Fruit fly (Drosophila melanogaster) whole organism, embryonic: ENCODE data around the gene BthD.

ENCODE experiments used
- Atf-2 ChIP-seq: fragments of 200-800 bp; sonication (Bioruptor generic); optimal IDR thresholded peaks from 2 replicates; lab custom pipeline; 2016; ENCODE audit warnings: missing biosample characterization, missing genetic modification characterization
- Blimp-1 ChIP-seq: fragments of 200-800 bp; sonication (Bioruptor generic); optimal IDR thresholded peaks from 3 replicates; lab custom pipeline; 2018; ENCODE audit warnings: missing biosample characterization, missing genetic modification characterization, mild to moderate bottlenecking, moderate library complexity, missing genetic modification reagents
- CG10462 ChIP-seq: fragments of 200-800 bp; sonication (Bioruptor generic); optimal IDR thresholded peaks from 2 replicates; lab custom pipeline; 2016; ENCODE audit warnings: missing biosample characterization, missing genetic modification characterization
- CG10654 ChIP-seq: fragments of 200-800 bp; sonication (Bioruptor generic); optimal IDR thresholded peaks from 2 replicates; lab custom pipeline; 2016; ENCODE audit warnings: missing biosample characterization, missing genetic modification characterization
- CG12071 ChIP-seq: fragments of 200-800 bp; sonication (Bioruptor generic); optimal IDR thresholded peaks from 3 replicates; lab custom pipeline; 2018; ENCODE audit warnings: missing biosample characterization, mild to moderate bottlenecking, missing genetic modification characterization
- CG12299 ChIP-seq: fragments of 200-800 bp; sonication (Bioruptor generic); optimal IDR thresholded peaks from 2 replicates; lab custom pipeline; 2018; ENCODE audit warnings: missing biosample characterization, mild to moderate bottlenecking, missing genetic modification characterization
- CG13287 ChIP-seq: fragments of 200-800 bp; sonication (Bioruptor generic); IDR thresholded peaks from 2 replicates; pipeline ENCODE4 v1.3.6; 2022; ENCODE audit warnings: missing biosample characterization, missing genetic modification characterization; ENCODE audit not compliant: partially characterized antibody
- CG16779 ChIP-seq: fragments of 200-800 bp; sonication (Bioruptor generic); IDR thresholded peaks from 2 replicates; pipeline ENCODE4 v1.3.6; 2022; ENCODE audit warnings: missing biosample characterization, missing genetic modification characterization
- CG17829 ChIP-seq: fragments of 200-800 bp; optimal IDR thresholded peaks from 2 replicates; lab custom pipeline; 2019; ENCODE audit warnings: missing biosample characterization, mild to moderate bottlenecking, missing genetic modification characterization, moderate library complexity
- CG2875 ChIP-seq: fragments of 200-800 bp; sonication (Bioruptor generic); optimal IDR thresholded peaks from 2 replicates; lab custom pipeline; 2017; ENCODE audit warnings: missing biosample characterization, mild to moderate bottlenecking, missing genetic modification characterization, missing genetic modification reagents
- CG3281 ChIP-seq: fragments of 200-800 bp; sonication (Bioruptor generic); optimal IDR thresholded peaks from 3 replicates; lab custom pipeline; 2017; ENCODE audit warnings: missing biosample characterization, mild to moderate bottlenecking, missing genetic modification characterization
- CG34422 ChIP-seq: fragments of 200-800 bp; sonication (Bioruptor generic); IDR thresholded peaks from 3 replicates; pipeline ENCODE4 v1.3.6; 2022; ENCODE audit warnings: missing biosample characterization, missing genetic modification characterization
- CG4360 ChIP-seq: fragments of 200-800 bp; sonication (Bioruptor generic); IDR thresholded peaks from 2 replicates; pipeline ENCODE4 v1.3.6; 2022; ENCODE audit warnings: missing biosample characterization, missing genetic modification characterization
- CG4617 ChIP-seq: fragments of 200-800 bp; sonication (Bioruptor generic); optimal IDR thresholded peaks from 3 replicates; lab custom pipeline; 2016; ENCODE audit warnings: missing biosample characterization, missing genetic modification characterization, borderline replicate concordance
- CG7372 ChIP-seq: fragments of 200-800 bp; sonication (Bioruptor generic); IDR thresholded peaks from 2 replicates; pipeline ENCODE4 v1.3.6; 2022; ENCODE audit warnings: missing biosample characterization, missing genetic modification characterization
- CG7745 ChIP-seq: fragments of 200-800 bp; sonication (Bioruptor generic); optimal IDR thresholded peaks from 2 replicates; lab custom pipeline; 2018; ENCODE audit warnings: missing biosample characterization, mild to moderate bottlenecking, missing genetic modification characterization, moderate library complexity
- CG8388 ChIP-seq: fragments of 200-800 bp; sonication (Bioruptor generic); optimal IDR thresholded peaks from 2 replicates; lab custom pipeline; 2019; ENCODE audit warnings: missing biosample characterization, mild to moderate bottlenecking, missing genetic modification characterization, moderate library complexity
- CG8478 ChIP-seq: fragments of >200 bp; optimal IDR thresholded peaks from 2 replicates; lab custom pipeline; 2018
- CG9215 ChIP-seq: fragments of 200-800 bp; sonication (Bioruptor generic); IDR thresholded peaks from 2 replicates; pipeline ENCODE4 v1.3.6; 2022; ENCODE audit warnings: missing biosample characterization, missing genetic modification characterization
- CG9727 ChIP-seq: fragments of 200-800 bp; sonication (Bioruptor generic); optimal IDR thresholded peaks from 3 replicates; lab custom pipeline; 2017; ENCODE audit warnings: missing biosample characterization, mild to moderate bottlenecking, missing genetic modification characterization
- Dbx ChIP-seq: fragments of 200-800 bp; sonication (Bioruptor generic); IDR thresholded peaks from 3 replicates; pipeline ENCODE4 v1.3.6; 2022; ENCODE audit warnings: missing biosample characterization, missing genetic modification characterization
- Gsc ChIP-seq: fragments of 200-800 bp; sonication (Bioruptor generic); IDR thresholded peaks from 2 replicates; pipeline ENCODE4 v1.3.6; 2022; ENCODE audit warnings: missing biosample characterization, missing genetic modification characterization
- MBD-R2 ChIP-seq: fragments of 200-800 bp; sonication (Bioruptor generic); IDR thresholded peaks from 2 replicates; pipeline ENCODE4 v1.3.6; 2022; ENCODE audit warnings: missing biosample characterization, missing genetic modification characterization
- Max ChIP-seq: fragments of 200-800 bp; sonication (Bioruptor generic); optimal IDR thresholded peaks from 2 replicates; lab custom pipeline; 2016; ENCODE audit warnings: missing biosample characterization, mild to moderate bottlenecking, missing genetic modification characterization
- Myb ChIP-seq: fragments of 200-800 bp; sonication (Bioruptor generic); optimal IDR thresholded peaks from 2 replicates; lab custom pipeline; 2016; ENCODE audit warnings: missing biosample characterization, missing genetic modification characterization
- Opbp ChIP-seq: fragments of 200-800 bp; sonication (Bioruptor generic); IDR thresholded peaks from 3 replicates; pipeline ENCODE4 v1.3.6; 2022; ENCODE audit warnings: missing biosample characterization, missing genetic modification characterization; ENCODE audit not compliant: partially characterized antibody
- Sin3A ChIP-seq: fragments of >200 bp; optimal IDR thresholded peaks from 2 replicates; lab custom pipeline; 2018
- Six4 ChIP-seq: fragments of 200-800 bp; sonication (Bioruptor generic); optimal IDR thresholded peaks from 2 replicates; lab custom pipeline; 2016; ENCODE audit warnings: missing biosample characterization, missing genetic modification characterization
- Sry-δ ChIP-seq: fragments of 200-800 bp; sonication (Bioruptor generic); optimal IDR thresholded peaks from 2 replicates; lab custom pipeline; 2016; ENCODE audit warnings: missing biosample characterization, missing genetic modification characterization
- Stat92E ChIP-seq, 3 experiments: fragments of >200 bp in 2 of 3; fragments of 200-800 bp in 1 of 3; sonication (Bioruptor generic) in 1 of 3; optimal IDR thresholded peaks; 2 replicates each; lab custom pipeline; 2017 to 2019; ENCODE audit warnings: missing biosample characterization in 3 of 3, missing genetic modification characterization in 3 of 3, mild to moderate bottlenecking in 1 of 3, moderate library complexity in 1 of 3
- YL-1 ChIP-seq: fragments of 200-800 bp; sonication (Bioruptor generic); optimal IDR thresholded peaks from 3 replicates; lab custom pipeline; 2017; ENCODE audit warnings: missing biosample characterization, mild to moderate bottlenecking, missing genetic modification characterization
- btn ChIP-seq: fragments of 200-800 bp; sonication (Bioruptor generic); optimal IDR thresholded peaks from 2 replicates; lab custom pipeline; 2016; ENCODE audit warnings: missing biosample characterization, missing genetic modification characterization
- chinmo ChIP-seq: fragments of 200-800 bp; sonication (Bioruptor generic); IDR thresholded peaks from 4 replicates; pipeline ENCODE4 v1.3.6; 2022; ENCODE audit warnings: missing biosample characterization, missing genetic modification characterization; ENCODE audit not compliant: partially characterized antibody
- chn ChIP-seq: fragments of 200-800 bp; sonication (Bioruptor generic); optimal IDR thresholded peaks from 2 replicates; lab custom pipeline; 2016; ENCODE audit warnings: missing biosample characterization, missing genetic modification characterization
- en ChIP-seq: fragments of 200-800 bp; sonication (Bioruptor generic); optimal IDR thresholded peaks from 2 replicates; lab custom pipeline; 2016; ENCODE audit warnings: missing biosample characterization, missing genetic modification characterization
- ftz-f1 ChIP-seq: fragments of 200-800 bp; sonication (Bioruptor generic); optimal IDR thresholded peaks from 2 replicates; lab custom pipeline; 2016; ENCODE audit warnings: missing biosample characterization, missing genetic modification characterization
- gem ChIP-seq: fragments of 200-800 bp; sonication (Bioruptor generic); optimal IDR thresholded peaks from 2 replicates; lab custom pipeline; 2019; ENCODE audit warnings: missing biosample characterization, mild to moderate bottlenecking, missing genetic modification characterization, moderate library complexity
- h ChIP-seq: fragments of >200 bp; optimal IDR thresholded peaks from 2 replicates; lab custom pipeline; 2017
- her ChIP-seq: fragments of 200-800 bp; sonication (Bioruptor generic); optimal IDR thresholded peaks from 2 replicates; lab custom pipeline; 2016; ENCODE audit warnings: missing biosample characterization, missing genetic modification characterization
- hkb ChIP-seq, 2 experiments: fragments of 200-800 bp in 1 of 2; fragments of >200 bp in 1 of 2; sonication (Bioruptor generic) in 1 of 2; IDR thresholded peaks in 1 of 2; optimal IDR thresholded peaks in 1 of 2; 2 replicates each; pipeline versions ENCODE4 v1.3.6 to Lab custom; 2017 to 2022; ENCODE audit warnings: missing biosample characterization in 1 of 2, missing genetic modification characterization in 1 of 2
- hth ChIP-seq: fragments of >200 bp; optimal IDR thresholded peaks from 2 replicates; lab custom pipeline; 2017; ENCODE audit warnings: inconsistent platforms
- insv ChIP-seq, 2 experiments: fragments of 200-800 bp; sonication (Bioruptor generic); optimal IDR thresholded peaks; 3 replicates each; lab custom pipeline; 2016 to 2018; ENCODE audit warnings: missing biosample characterization in 2 of 2, missing genetic modification characterization in 2 of 2
- jigr1 ChIP-seq: fragments of 200-800 bp; sonication (Bioruptor generic); IDR thresholded peaks from 3 replicates; pipeline ENCODE4 v1.3.6; 2022; ENCODE audit warnings: missing biosample characterization, missing genetic modification characterization
- lab ChIP-seq: fragments of 200-800 bp; sonication (Bioruptor generic); optimal IDR thresholded peaks from 3 replicates; lab custom pipeline; 2017; ENCODE audit warnings: missing biosample characterization, missing genetic modification characterization, mild to moderate bottlenecking, moderate library complexity, missing genetic modification reagents
- nmo ChIP-seq: fragments of 200-800 bp; sonication (Bioruptor generic); optimal IDR thresholded peaks from 2 replicates; lab custom pipeline; 2018; ENCODE audit warnings: missing biosample characterization, mild to moderate bottlenecking, missing genetic modification characterization, moderate library complexity
- ro ChIP-seq: fragments of 200-800 bp; sonication (Bioruptor generic); IDR thresholded peaks from 2 replicates; pipeline ENCODE4 v1.3.6; 2022; ENCODE audit warnings: missing biosample characterization, missing genetic modification characterization
- sisA ChIP-seq: fragments of 200-800 bp; sonication (Bioruptor generic); IDR thresholded peaks from 2 replicates; pipeline ENCODE4 v1.3.6; 2022; ENCODE audit warnings: missing biosample characterization, missing genetic modification characterization
- tna ChIP-seq: fragments of 200-800 bp; sonication (Bioruptor generic); IDR thresholded peaks from 2 replicates; pipeline ENCODE4 v1.3.6; 2022; ENCODE audit warnings: missing biosample characterization, missing genetic modification characterization; ENCODE audit not compliant: partially characterized antibody
- unpg ChIP-seq: fragments of 200-800 bp; sonication (Bioruptor generic); optimal IDR thresholded peaks from 3 replicates; lab custom pipeline; 2018; ENCODE audit warnings: missing biosample characterization, mild to moderate bottlenecking, missing genetic modification characterization, moderate library complexity
- usp ChIP-seq: fragments of >200 bp; optimal IDR thresholded peaks from 2 replicates; lab custom pipeline; 2017; ENCODE audit warnings: missing biosample characterization, missing genetic modification characterization
- zfh2 ChIP-seq: fragments of 200-800 bp; sonication (Bioruptor generic); optimal IDR thresholded peaks from 2 replicates; lab custom pipeline; 2016; ENCODE audit warnings: missing biosample characterization, missing genetic modification characterization

Gene BthD

dm6 chrX:13626579-13626894 is 14.6 kb downstream of the BthD start (continued):
- TF ChIP-seq Opbp (no peak), CG12071 (GFP tag; lab: Kevin White, UChicago) (peak; percentile 60), Dbx (GFP tag; lab: Robert Waterston, UW) (peak; percentile 65; the same call in 2 of the 3 replicates), Sry-δ (GFP tag; lab: Kevin White, UChicago) (peak; percentile 23), CG7745 (tag; lab: Kevin White, UChicago) (no peak), CG4360 (GFP tag; lab: Robert Waterston, UW) (no peak; the same call in 1 of the 2 replicates), CG8478 (lab: Kevin White, UChicago) (no peak), YL-1 (peak; percentile 20), Myb (peak; percentile 67), CG16779 (0 out of 2 replicates have a peak, but pooled peaks have one; percentile 28), CG3281 (GFP tag; lab: Kevin White, UChicago) (peak; percentile 82), CG9727 (peak; percentile 54), CG7372 (GFP tag; lab: Robert Waterston, UW) (peak; percentile 72), unpg (GFP tag; lab: Kevin White, UChicago) (peak; percentile 81), Gsc (no peak), hkb (optimal IDR thresholded peaks at IDR 0.05; lab: Kevin White, UChicago) (no peak), hkb (GFP tag; IDR thresholded peaks at IDR 0.05; lab: Robert Waterston, UW) (peak; percentile 64), usp (no peak), CG9215 (GFP tag; lab: Robert Waterston, UW) (peak; percentile 81), CG4617 (GFP tag; lab: Kevin White, UChicago) (peak; percentile 15), CG10462 (GFP tag; lab: Kevin White, UChicago) (peak; percentile 44), ro (GFP tag; lab: Robert Waterston, UW) (no peak), MBD-R2 (GFP tag; lab: Robert Waterston, UW) (peak; percentile 32; the same call in 1 of the 2 replicates), CG10654 (peak; percentile 58), her (GFP tag; lab: Kevin White, UChicago) (peak; percentile 80), CG34422 (peak; percentile 63; the same call in 1 of the 3 replicates), nmo (GFP tag; lab: Kevin White, UChicago) (peak; percentile 75), Atf-2 (GFP tag; lab: Kevin White, UChicago) (peak; percentile 69), CG13287 (peak; percentile 22; the same call in 1 of the 2 replicates), ftz-f1 (peak; percentile 84), hth (lab: Kevin White, UChicago) (no peak), jigr1 (GFP tag; lab: Robert Waterston, UW) (peak; percentile 57; the same call in 1 of the 3 replicates), CG2875 (GFP tag; lab: Kevin White, UChicago) (peak; percentile 47), CG17829 (peak; percentile 54), Blimp-1 (GFP tag; lab: Kevin White, UChicago) (peak; percentile 70), CG12299 (peak; percentile 44), h (no peak), chn (GFP tag; lab: Kevin White, UChicago) (peak; percentile 69), Sin3A (no peak), en (GFP tag; lab: Kevin White, UChicago) (peak; percentile 58), sisA (GFP tag; lab: Robert Waterston, UW) (peak; percentile 81), chinmo (GFP tag; lab: Robert Waterston, UW) (0 out of 4 replicates have a peak, but pooled peaks have one; percentile 4), Stat92E (GFP tag; optimal IDR thresholded peaks at IDR 0.05; lab: Kevin White, UChicago) (no peak), Max (GFP tag; lab: Kevin White, UChicago) (peak; percentile 57), tna (GFP tag; lab: Robert Waterston, UW) (no peak), CG8388 (GFP tag; lab: Kevin White, UChicago) (peak; percentile 55), insv (GFP tag; optimal IDR thresholded peaks at IDR 0.05; lab: Kevin White, UChicago) (no peak), lab (GFP tag; lab: Kevin White, UChicago) (peak; percentile 88), gem (tag; lab: Kevin White, UChicago) (peak; percentile 83), btn (GFP tag; lab: Kevin White, UChicago) (no peak), zfh2 (peak; percentile 78), Six4 (peak; percentile 49)
